Fruit fly (Drosophila melanogaster): ENCODE measurements around the gene CG11970.

CG11970 gene

dm6 chr3R:9023934-9024333 is 39.4 kb downstream of the CG11970 start:
- TF ChIP-seq CG33017 (tag; optimal IDR thresholded peaks at IDR 0.05) (no peak), CG7101 (tag; optimal IDR thresholded peaks at IDR 0.05) (no peak), ovo (GFP tag; optimal IDR thresholded peaks at IDR 0.05) (no peak), CG1620 (GFP tag; optimal IDR thresholded peaks at IDR 0.05) (no peak), CG14711 (tag; optimal IDR thresholded peaks at IDR 0.05) (no peak), CG5204 (GFP tag; optimal IDR thresholded peaks at IDR 0.05) (no peak), CG7045 (GFP tag; optimal IDR thresholded peaks at IDR 0.05) (no peak), cic (GFP tag; optimal IDR thresholded peaks at IDR 0.05) (no peak), Clk (GFP tag; optimal IDR thresholded peaks at IDR 0.05) (no peak), kay (GFP tag; ENCODE audit: borderline replicate concordance) (no peak)

dm6 chr3R:9024835-9025510 is 40.5 kb downstream of the CG11970 start:
- TF ChIP-seq CG5204 (GFP tag; optimal IDR thresholded peaks at IDR 0.05) (no peak), ovo (GFP tag; optimal IDR thresholded peaks at IDR 0.05) (no peak), Clk (GFP tag; optimal IDR thresholded peaks at IDR 0.05) (no peak), tj (GFP tag; optimal IDR thresholded peaks at IDR 0.05) (no peak), CG7101 (tag; optimal IDR thresholded peaks at IDR 0.05) (no peak), CG11617 (GFP tag; optimal IDR thresholded peaks at IDR 0.05) (no peak), Hr96 (GFP tag; optimal IDR thresholded peaks at IDR 0.05) (no peak), Mnt (GFP tag; optimal IDR thresholded peaks at IDR 0.05) (no peak)

dm6 chr3R:9027082-9027481 is 42.6 kb downstream of the CG11970 start:
- TF ChIP-seq CG5204 (GFP tag; optimal IDR thresholded peaks at IDR 0.05) = no peak
- no peak for TF ChIP-seq kay (GFP tag; ENCODE audit: borderline replicate concordance)
- no peak for TF ChIP-seq tj (GFP tag; optimal IDR thresholded peaks at IDR 0.05)
- TF ChIP-seq CG7101 (tag; optimal IDR thresholded peaks at IDR 0.05) = no peak
- TF ChIP-seq CG7045 (GFP tag; optimal IDR thresholded peaks at IDR 0.05) = no peak
- TF ChIP-seq CG12768 (GFP tag; optimal IDR thresholded peaks at IDR 0.05) = no peak
- no peak for TF ChIP-seq Mnt (GFP tag; optimal IDR thresholded peaks at IDR 0.05)
- no peak for TF ChIP-seq CG14711 (tag; optimal IDR thresholded peaks at IDR 0.05)
- TF ChIP-seq cnc (optimal IDR thresholded peaks at IDR 0.05) = no peak
- no peak for TF ChIP-seq Crg-1 (GFP tag; optimal IDR thresholded peaks at IDR 0.05)
- no peak for TF ChIP-seq bab1 (GFP tag; optimal IDR thresholded peaks at IDR 0.05)
- TF ChIP-seq pad (GFP tag; optimal IDR thresholded peaks at IDR 0.05) = no peak

DNA sequence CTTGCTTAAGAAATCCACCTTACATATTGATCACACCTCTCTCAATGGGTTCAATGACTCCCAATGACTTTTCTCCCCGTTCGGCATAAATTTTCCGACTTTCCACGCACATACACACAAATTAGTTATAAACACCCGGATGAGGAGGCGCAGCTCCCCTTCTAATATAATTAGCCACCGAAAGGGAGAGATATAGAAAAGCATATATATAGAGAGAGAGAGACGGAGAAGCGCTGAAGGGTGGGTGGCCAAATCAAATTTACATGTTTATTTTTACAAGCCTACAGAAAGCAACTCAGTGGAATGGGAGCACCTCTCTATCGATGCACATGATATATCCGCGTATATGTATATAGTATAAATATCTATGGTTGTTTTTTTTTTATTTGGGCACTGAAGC is 44.2 kb downstream of the CG11970 start:
- TF ChIP-seq bab1 (GFP tag; optimal IDR thresholded peaks at IDR 0.05) (no peak), pad (GFP tag; optimal IDR thresholded peaks at IDR 0.05) (no peak), CG12768 (GFP tag; optimal IDR thresholded peaks at IDR 0.05) (no peak), Crg-1 (GFP tag; optimal IDR thresholded peaks at IDR 0.05) (no peak), CG11617 (GFP tag; optimal IDR thresholded peaks at IDR 0.05) (no peak), kay (GFP tag; ENCODE audit: borderline replicate concordance) (no peak), Clk (GFP tag; optimal IDR thresholded peaks at IDR 0.05) (no peak), tj (GFP tag; optimal IDR thresholded peaks at IDR 0.05) (no peak), cic (GFP tag; optimal IDR thresholded peaks at IDR 0.05) (no peak), toe (GFP tag; optimal IDR thresholded peaks at IDR 0.05) (no peak), Hr96 (GFP tag; optimal IDR thresholded peaks at IDR 0.05) (no peak), CG1620 (GFP tag; optimal IDR thresholded peaks at IDR 0.05) (no peak), Mnt (GFP tag; optimal IDR thresholded peaks at IDR 0.05) (no peak), cnc (optimal IDR thresholded peaks at IDR 0.05) (no peak), CG7045 (GFP tag; optimal IDR thresholded peaks at IDR 0.05) (no peak), CG7101 (tag; optimal IDR thresholded peaks at IDR 0.05) (no peak), CG5204 (GFP tag; optimal IDR thresholded peaks at IDR 0.05) (no peak), CG33017 (tag; optimal IDR thresholded peaks at IDR 0.05) (no peak), CG14711 (tag; optimal IDR thresholded peaks at IDR 0.05) (no peak)

dm6 chr3R:9029411-9029810 is 44.9 kb downstream of the CG11970 start:
- TF ChIP-seq tj (GFP tag; optimal IDR thresholded peaks at IDR 0.05) (no peak), ovo (GFP tag; optimal IDR thresholded peaks at IDR 0.05) (no peak), Hr96 (GFP tag; optimal IDR thresholded peaks at IDR 0.05) (no peak), pad (GFP tag; optimal IDR thresholded peaks at IDR 0.05) (no peak), Crg-1 (GFP tag; optimal IDR thresholded peaks at IDR 0.05) (no peak), CG1620 (GFP tag; optimal IDR thresholded peaks at IDR 0.05) (no peak), cnc (optimal IDR thresholded peaks at IDR 0.05) (no peak), bab1 (GFP tag; optimal IDR thresholded peaks at IDR 0.05) (no peak), CG33017 (tag; optimal IDR thresholded peaks at IDR 0.05) (no peak)

DNA sequence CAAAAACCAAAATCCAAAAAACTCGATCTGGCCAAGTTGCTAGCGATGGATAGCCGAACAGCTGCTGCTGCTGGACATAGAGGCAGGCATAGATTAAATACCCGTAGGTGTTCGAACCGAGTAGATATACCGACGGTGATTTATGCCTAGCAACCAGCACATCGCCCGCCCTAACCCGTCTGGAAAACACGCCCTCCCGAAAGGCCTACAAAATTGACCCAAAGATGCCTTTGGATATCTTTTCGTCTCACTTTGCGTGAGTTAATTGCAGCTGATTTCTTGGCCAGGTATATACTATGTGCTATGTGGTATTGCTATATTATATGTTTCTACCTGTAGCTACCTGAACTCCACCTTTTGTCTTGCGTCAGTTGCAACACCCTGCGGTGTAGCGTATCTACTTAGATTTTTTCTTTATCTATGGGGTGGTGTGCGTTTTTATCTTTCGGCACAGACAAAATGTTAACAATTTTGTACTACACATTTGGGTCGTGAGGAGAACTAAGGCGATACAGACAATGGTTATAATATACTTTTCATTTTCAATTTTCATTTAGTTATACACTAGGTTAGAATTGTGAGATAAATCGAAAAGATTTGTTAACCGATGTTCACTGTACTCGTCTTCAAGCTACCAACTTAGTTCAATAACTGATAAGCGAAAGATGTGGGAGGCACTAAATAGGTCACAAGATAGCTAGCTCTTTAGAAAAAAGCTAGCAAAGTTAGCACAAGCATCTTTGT is 45.7 kb downstream of the CG11970 start:
- TF ChIP-seq bab1 (GFP tag; optimal IDR thresholded peaks at IDR 0.05) (no peak), ovo (GFP tag; optimal IDR thresholded peaks at IDR 0.05) (no peak), cic (GFP tag; optimal IDR thresholded peaks at IDR 0.05) (no peak), CG7101 (tag; optimal IDR thresholded peaks at IDR 0.05) (no peak), tj (GFP tag; optimal IDR thresholded peaks at IDR 0.05) (no peak), CG11617 (GFP tag; optimal IDR thresholded peaks at IDR 0.05) (no peak), cnc (optimal IDR thresholded peaks at IDR 0.05) (no peak), Crg-1 (GFP tag; optimal IDR thresholded peaks at IDR 0.05) (no peak), CG7045 (GFP tag; optimal IDR thresholded peaks at IDR 0.05) (no peak), CG14711 (tag; optimal IDR thresholded peaks at IDR 0.05) (no peak), kay (GFP tag; ENCODE audit: borderline replicate concordance) (no peak), pad (GFP tag; optimal IDR thresholded peaks at IDR 0.05) (no peak)
